Fruit fly (Drosophila melanogaster): ENCODE results near the gene CG2187.

The CG2187 gene

DNA sequence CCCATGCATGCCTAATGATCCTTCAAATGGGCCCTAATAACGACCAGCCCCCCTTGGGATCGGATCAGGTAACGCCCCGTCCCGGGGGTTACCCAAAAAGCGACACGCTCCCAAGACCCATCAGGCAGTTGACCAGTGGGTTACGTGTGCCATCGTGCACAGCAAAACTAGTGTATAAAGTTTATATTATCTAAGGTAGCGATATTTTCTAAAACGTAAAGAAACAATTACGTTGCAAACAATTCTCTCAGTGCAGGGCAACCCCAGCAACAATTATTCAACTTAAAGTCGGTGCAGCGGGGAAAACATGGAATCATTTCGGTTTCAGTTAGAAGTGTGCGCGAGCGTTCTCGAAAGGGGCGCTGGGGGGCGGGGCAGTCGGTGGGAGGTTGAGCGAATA lies 45.9 kb downstream of the CG2187 start:
- TF ChIP-seq br (GFP tag; optimal IDR thresholded peaks at IDR 0.05) (no peak), Jra (GFP tag; optimal IDR thresholded peaks at IDR 0.05) (no peak), Dif (GFP tag; optimal IDR thresholded peaks at IDR 0.05; ENCODE audit: partially characterized antibody) (no peak), Rel (GFP tag; optimal IDR thresholded peaks at IDR 0.05) (no peak), Rel (tag; optimal IDR thresholded peaks at IDR 0.05) (peak; percentile 22)

DNA sequence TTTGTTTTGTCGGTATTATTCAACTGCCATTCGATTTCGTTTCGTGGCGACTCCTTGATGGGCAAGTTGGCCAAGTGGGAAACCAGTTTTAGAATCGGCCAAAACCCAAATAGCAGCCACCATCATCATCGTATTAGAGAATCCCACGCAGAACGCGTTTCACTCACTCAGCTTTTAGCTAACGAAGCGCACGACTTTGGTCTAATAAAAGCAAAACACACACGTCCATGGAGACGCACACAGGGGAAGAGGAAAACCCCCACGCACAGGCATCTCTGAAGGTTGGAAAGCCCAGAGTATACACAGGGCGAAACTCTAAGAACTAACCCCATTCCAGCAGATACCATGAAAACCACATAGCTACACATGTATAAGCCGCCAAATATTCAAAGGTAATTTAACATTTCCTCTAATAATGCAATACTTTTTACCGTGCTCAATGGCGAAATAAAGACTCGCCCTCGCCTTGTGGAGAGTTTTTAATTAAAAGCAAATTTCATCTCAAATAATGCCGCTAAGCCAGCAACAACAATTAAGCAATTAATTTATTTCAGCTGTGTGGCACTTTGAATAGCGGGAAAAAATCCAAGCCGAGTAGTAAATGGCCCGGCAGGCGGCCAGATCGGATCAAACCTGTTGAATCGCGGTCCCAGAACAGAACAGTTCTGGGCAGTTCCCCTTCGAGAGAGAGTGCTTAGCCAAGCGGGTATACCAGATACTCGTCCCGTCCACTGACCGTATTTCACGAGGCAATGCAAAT lies 47.0 kb downstream of the CG2187 start:
- TF ChIP-seq Abd-B (GFP tag; optimal IDR thresholded peaks at IDR 0.05) (no peak), OdsH (GFP tag; optimal IDR thresholded peaks at IDR 0.05) (no peak), GATAd (GFP tag; optimal IDR thresholded peaks at IDR 0.05) (no peak), tai (GFP tag; optimal IDR thresholded peaks at IDR 0.05) (no peak), fru (GFP tag; optimal IDR thresholded peaks at IDR 0.05) (no peak), Hr83 (GFP tag; optimal IDR thresholded peaks at IDR 0.05; ENCODE audit: poor library complexity, severe bottlenecking) (no peak)

dm6 chr3R:31709769-31710168 lies 48.7 kb downstream of the CG2187 start:
- TF ChIP-seq ey (GFP tag; optimal IDR thresholded peaks at IDR 0.05): no peak
- no peak for TF ChIP-seq Dfd (GFP tag; optimal IDR thresholded peaks at IDR 0.05)
- no peak for TF ChIP-seq Sp1 (GFP tag; optimal IDR thresholded peaks at IDR 0.05)
- TF ChIP-seq Jra (GFP tag; optimal IDR thresholded peaks at IDR 0.05): no peak
- no peak for TF ChIP-seq Hnf4 (GFP tag; optimal IDR thresholded peaks at IDR 0.05)
- no peak for TF ChIP-seq dl (GFP tag; optimal IDR thresholded peaks at IDR 0.05; ENCODE audit: insufficient read depth in 1 of 2, partially characterized antibody in 2 of 2)
- no peak for TF ChIP-seq N (GFP tag; optimal IDR thresholded peaks at IDR 0.05)
- TF ChIP-seq Hr83 (GFP tag; optimal IDR thresholded peaks at IDR 0.05; ENCODE audit: poor library complexity, severe bottlenecking): no peak
- no peak for TF ChIP-seq CrebA (GFP tag; optimal IDR thresholded peaks at IDR 0.05; ENCODE audit: borderline replicate concordance)
- no peak for TF ChIP-seq rgr (GFP tag; optimal IDR thresholded peaks at IDR 0.05)
- no peak for TF ChIP-seq woc (GFP tag; optimal IDR thresholded peaks at IDR 0.05)
- TF ChIP-seq brk (GFP tag; optimal IDR thresholded peaks at IDR 0.05): no peak
- TF ChIP-seq GATAd (GFP tag; optimal IDR thresholded peaks at IDR 0.05): no peak
- no peak for TF ChIP-seq usp (GFP tag; optimal IDR thresholded peaks at IDR 0.05)
- no peak for TF ChIP-seq Hr78 (GFP tag; optimal IDR thresholded peaks at IDR 0.05)
- TF ChIP-seq h (GFP tag; optimal IDR thresholded peaks at IDR 0.05): no peak
- no peak for TF ChIP-seq CG9705 (GFP tag; optimal IDR thresholded peaks at IDR 0.05)

dm6 chr3R:31709142-31709541 lies 49.3 kb downstream of the CG2187 start:
- TF ChIP-seq HLH106 (tag; optimal IDR thresholded peaks at IDR 0.05) (peak; percentile 40), OdsH (GFP tag; optimal IDR thresholded peaks at IDR 0.05) (no peak), h (GFP tag; optimal IDR thresholded peaks at IDR 0.05) (peak; percentile 54), Sp1 (GFP tag; optimal IDR thresholded peaks at IDR 0.05) (peak; percentile 0), Mio (GFP tag; optimal IDR thresholded peaks at IDR 0.05) (no peak), rgr (GFP tag; optimal IDR thresholded peaks at IDR 0.05) (peak; percentile 39), foxo (GFP tag; optimal IDR thresholded peaks at IDR 0.05) (peak in 1 of 2 experiments; percentile 49), ey (GFP tag; optimal IDR thresholded peaks at IDR 0.05) (peak; percentile 35), Jra (GFP tag; optimal IDR thresholded peaks at IDR 0.05) (no peak), fru (GFP tag; optimal IDR thresholded peaks at IDR 0.05) (peak; percentile 22)

dm6 chr3R:31708240-31708639 lies 50.2 kb downstream of the CG2187 start, which contains the start of gene CG42693:
CG42693 (minus strand) TSS chr3R:31708340.
- TF ChIP-seq sage (GFP tag; optimal IDR thresholded peaks at IDR 0.05) (no peak), sv (GFP tag; optimal IDR thresholded peaks at IDR 0.05) (no peak)

- TF ChIP-seq rgr (GFP tag; optimal IDR thresholded peaks at IDR 0.05) (no peak), Jra (GFP tag; optimal IDR thresholded peaks at IDR 0.05) (no peak), CG9705 (GFP tag; optimal IDR thresholded peaks at IDR 0.05) (no peak), jim (GFP tag; optimal IDR thresholded peaks at IDR 0.05) (no peak), dsf (GFP tag; optimal IDR thresholded peaks at IDR 0.05; ENCODE audit: borderline replicate concordance) (no peak), Vsx2 (GFP tag; optimal IDR thresholded peaks at IDR 0.05; ENCODE audit: partially characterized antibody) (no peak), Sp1 (GFP tag; optimal IDR thresholded peaks at IDR 0.05) (no peak), pan (optimal IDR thresholded peaks at IDR 0.05) (no peak), dl (GFP tag; optimal IDR thresholded peaks at IDR 0.05; ENCODE audit: insufficient read depth in 1 of 2, partially characterized antibody in 2 of 2) (no peak), foxo (GFP tag; optimal IDR thresholded peaks at IDR 0.05) (no peak), lola (GFP tag; optimal IDR thresholded peaks at IDR 0.05) (no peak), br (GFP tag; optimal IDR thresholded peaks at IDR 0.05) (no peak), OdsH (GFP tag; optimal IDR thresholded peaks at IDR 0.05) (no peak), usp (GFP tag; optimal IDR thresholded peaks at IDR 0.05) (no peak), tai (GFP tag; optimal IDR thresholded peaks at IDR 0.05) (no peak), Dif (GFP tag; optimal IDR thresholded peaks at IDR 0.05; ENCODE audit: partially characterized antibody) (no peak), dmrt93B (GFP tag; optimal IDR thresholded peaks at IDR 0.05) (no peak), sage (GFP tag; optimal IDR thresholded peaks at IDR 0.05) (no peak), CrebA (GFP tag; optimal IDR thresholded peaks at IDR 0.05; ENCODE audit: borderline replicate concordance) (no peak), Abd-B (GFP tag; optimal IDR thresholded peaks at IDR 0.05) (no peak)
Measured at dm6 chr3R:31706895-31707238, 51.6 kb downstream of the CG2187 start.
